Worm (Caenorhabditis elegans): ENCODE data around the gene sre-43.

DNA sequence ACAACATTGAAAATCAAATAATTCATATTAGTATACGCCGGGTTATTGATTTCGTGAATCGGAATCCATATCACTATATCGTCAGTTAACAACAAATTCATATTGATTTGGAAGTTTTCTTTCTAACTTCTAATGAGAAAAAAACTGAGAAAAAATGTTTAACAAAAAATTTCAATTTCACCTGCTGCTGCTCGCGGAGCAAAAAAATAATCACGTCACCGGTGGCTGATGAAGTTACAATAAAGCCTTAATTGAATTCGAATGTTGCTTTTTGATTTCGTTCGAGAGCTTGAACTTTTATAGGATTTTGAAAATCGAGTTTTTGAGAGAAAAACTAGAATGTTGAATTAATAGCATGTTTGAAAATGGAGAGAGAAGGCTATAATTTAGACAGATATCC lies at the start of gene sre-43:
- no peak for TF ChIP-seq cog-1 (tag; optimal IDR thresholded peaks at IDR 0.05)
- no peak for TF ChIP-seq ref-1 (GFP tag; conservative IDR thresholded peaks at IDR 0.05)
- TF ChIP-seq ztf-23 (GFP tag; IDR thresholded peaks at IDR 0.05) = no peak
